Fruit fly (Drosophila melanogaster) whole organism, embryonic: ENCODE data around the gene Pcd.

Experiments used
- Abd-B ChIP-seq: fragments of 200-800 bp; sonication (Bioruptor generic); optimal IDR thresholded peaks from 2 replicates; lab custom pipeline; 2018; ENCODE audit warnings: missing biosample characterization, mild to moderate bottlenecking, missing genetic modification characterization, moderate library complexity
- Blimp-1 ChIP-seq: fragments of 200-800 bp; sonication (Bioruptor generic); optimal IDR thresholded peaks from 3 replicates; lab custom pipeline; 2018; ENCODE audit warnings: missing biosample characterization, missing genetic modification characterization, mild to moderate bottlenecking, moderate library complexity, missing genetic modification reagents
- CG10959 ChIP-seq: fragments of 200-800 bp; sonication (Bioruptor generic); IDR thresholded peaks from 2 replicates; pipeline ENCODE4 v1.3.6; 2022; ENCODE audit warnings: missing biosample characterization, missing genetic modification characterization
- CG11085 ChIP-seq: fragments of 200-800 bp; sonication (Bioruptor generic); IDR thresholded peaks from 2 replicates; pipeline ENCODE4 v1.3.6; 2022; ENCODE audit warnings: missing biosample characterization, missing genetic modification characterization
- CG11504 ChIP-seq: fragments of 200-800 bp; sonication (Bioruptor generic); optimal IDR thresholded peaks from 3 replicates; lab custom pipeline; 2019; ENCODE audit warnings: missing biosample characterization, mild to moderate bottlenecking, missing genetic modification characterization, moderate library complexity
- CG12071 ChIP-seq: fragments of 200-800 bp; sonication (Bioruptor generic); optimal IDR thresholded peaks from 3 replicates; lab custom pipeline; 2018; ENCODE audit warnings: missing biosample characterization, mild to moderate bottlenecking, missing genetic modification characterization
- CG12219 ChIP-seq: fragments of 200-800 bp; sonication (Bioruptor generic); optimal IDR thresholded peaks from 3 replicates; lab custom pipeline; 2018; ENCODE audit warnings: missing biosample characterization, mild to moderate bottlenecking, missing genetic modification characterization
- CG12391 ChIP-seq: fragments of 200-800 bp; sonication (Bioruptor generic); optimal IDR thresholded peaks from 3 replicates; lab custom pipeline; 2018; ENCODE audit warnings: missing biosample characterization, mild to moderate bottlenecking, missing genetic modification characterization, moderate library complexity
- CG13624 ChIP-seq: fragments of 200-800 bp; sonication (Bioruptor generic); optimal IDR thresholded peaks from 2 replicates; lab custom pipeline; 2016; ENCODE audit warnings: missing biosample characterization, missing genetic modification characterization
- CG13775 ChIP-seq: fragments of 200-800 bp; sonication (Bioruptor generic); optimal IDR thresholded peaks from 3 replicates; lab custom pipeline; 2017; ENCODE audit warnings: missing biosample characterization, mild to moderate bottlenecking, missing genetic modification characterization
- CG15269 ChIP-seq: fragments of 200-800 bp; sonication (Bioruptor generic); optimal IDR thresholded peaks from 2 replicates; lab custom pipeline; 2018; ENCODE audit warnings: missing biosample characterization, mild to moderate bottlenecking, missing genetic modification characterization, moderate library complexity
- CG17361 ChIP-seq: fragments of 200-800 bp; sonication (Bioruptor generic); IDR thresholded peaks from 3 replicates; pipeline ENCODE4 v1.3.6; 2022; ENCODE audit warnings: missing biosample characterization, missing genetic modification characterization
- CG17829 ChIP-seq: fragments of 200-800 bp; optimal IDR thresholded peaks from 2 replicates; lab custom pipeline; 2019; ENCODE audit warnings: missing biosample characterization, mild to moderate bottlenecking, missing genetic modification characterization, moderate library complexity
- CG18764 ChIP-seq: fragments of 200-800 bp; sonication (Bioruptor generic); optimal IDR thresholded peaks from 3 replicates; lab custom pipeline; 2016; ENCODE audit warnings: missing biosample characterization, missing genetic modification characterization
- CG2120 ChIP-seq: fragments of 200-800 bp; sonication (Bioruptor generic); optimal IDR thresholded peaks from 3 replicates; lab custom pipeline; 2016; ENCODE audit warnings: missing biosample characterization, missing genetic modification characterization
- CG31388 ChIP-seq: fragments of 200-800 bp; sonication (Bioruptor generic); optimal IDR thresholded peaks from 2 replicates; lab custom pipeline; 2016; ENCODE audit warnings: missing biosample characterization, missing genetic modification characterization
- CG3995 ChIP-seq: fragments of 200-800 bp; sonication (Bioruptor generic); optimal IDR thresholded peaks from 3 replicates; lab custom pipeline; 2016; ENCODE audit warnings: missing biosample characterization, missing genetic modification characterization
- CG4360 ChIP-seq: fragments of 200-800 bp; sonication (Bioruptor generic); IDR thresholded peaks from 2 replicates; pipeline ENCODE4 v1.3.6; 2022; ENCODE audit warnings: missing biosample characterization, missing genetic modification characterization
- CG5245 ChIP-seq: fragments of 200-800 bp; sonication (Bioruptor generic); optimal IDR thresholded peaks from 3 replicates; lab custom pipeline; 2016; ENCODE audit warnings: missing biosample characterization, missing genetic modification characterization
- CG6689 ChIP-seq: fragments of 200-800 bp; sonication (Bioruptor generic); IDR thresholded peaks from 2 replicates; pipeline ENCODE4 v1.3.6; 2022; ENCODE audit warnings: missing biosample characterization, missing genetic modification characterization
- CG7786 ChIP-seq: fragments of 200-800 bp; sonication (Bioruptor generic); optimal IDR thresholded peaks from 2 replicates; lab custom pipeline; 2016; ENCODE audit warnings: missing biosample characterization, missing genetic modification characterization
- CG8281 ChIP-seq: fragments of 200-800 bp; sonication (Bioruptor generic); optimal IDR thresholded peaks from 2 replicates; lab custom pipeline; 2018; ENCODE audit warnings: missing biosample characterization, mild to moderate bottlenecking, missing genetic modification characterization, moderate library complexity
- Doc2 ChIP-seq: fragments of 200-800 bp; sonication (Bioruptor generic); IDR thresholded peaks from 2 replicates; pipeline ENCODE4 v1.3.6; 2022; ENCODE audit warnings: missing biosample characterization, missing genetic modification characterization
- Drgx ChIP-seq: fragments of 200-800 bp; sonication (Bioruptor generic); IDR thresholded peaks from 2 replicates; pipeline ENCODE4 v1.3.6; 2022; ENCODE audit warnings: missing biosample characterization, missing genetic modification characterization
- Hr51 ChIP-seq, 2 experiments: fragments of 200-800 bp; sonication (Bioruptor generic); optimal IDR thresholded peaks; 2 replicates in 1 of 2; 3 replicates in 1 of 2; lab custom pipeline; 2016 to 2018; ENCODE audit warnings: missing biosample characterization in 2 of 2, missing genetic modification characterization in 2 of 2, mild to moderate bottlenecking in 1 of 2, moderate library complexity in 1 of 2
- Mad ChIP-seq: fragments of 200-800 bp; sonication (Bioruptor generic); optimal IDR thresholded peaks from 2 replicates; lab custom pipeline; 2016; ENCODE audit warnings: missing biosample characterization, missing genetic modification characterization
- Myb ChIP-seq: fragments of 200-800 bp; sonication (Bioruptor generic); optimal IDR thresholded peaks from 2 replicates; lab custom pipeline; 2016; ENCODE audit warnings: missing biosample characterization, missing genetic modification characterization
- NFAT ChIP-seq: fragments of 200-800 bp; sonication (Bioruptor generic); IDR thresholded peaks from 2 replicates; pipeline ENCODE4 v1.3.6; 2022; ENCODE audit warnings: missing biosample characterization, missing genetic modification characterization
- Oli ChIP-seq: fragments of 200-800 bp; sonication (Bioruptor generic); optimal IDR thresholded peaks from 2 replicates; lab custom pipeline; 2018; ENCODE audit warnings: missing biosample characterization, mild to moderate bottlenecking, missing genetic modification characterization, moderate library complexity
- PHDP ChIP-seq: fragments of 200-800 bp; sonication (Bioruptor generic); optimal IDR thresholded peaks from 3 replicates; lab custom pipeline; 2018; ENCODE audit warnings: missing biosample characterization, mild to moderate bottlenecking, missing genetic modification characterization, moderate library complexity
- Ptx1 ChIP-seq: fragments of 200-800 bp; sonication (Bioruptor generic); IDR thresholded peaks from 2 replicates; pipeline ENCODE4 v1.3.6; 2022; ENCODE audit warnings: missing biosample characterization, missing genetic modification characterization
- Ssrp ChIP-seq: fragments of 200-800 bp; sonication (Bioruptor generic); optimal IDR thresholded peaks from 2 replicates; lab custom pipeline; 2018; ENCODE audit warnings: missing biosample characterization, mild to moderate bottlenecking, missing genetic modification characterization, moderate library complexity
- ab ChIP-seq: fragments of 200-800 bp; sonication (Bioruptor generic); optimal IDR thresholded peaks from 2 replicates; lab custom pipeline; 2016; ENCODE audit warnings: missing biosample characterization, missing genetic modification characterization
- az2 ChIP-seq: fragments of 200-800 bp; sonication (Bioruptor generic); optimal IDR thresholded peaks from 3 replicates; lab custom pipeline; 2016; ENCODE audit warnings: missing biosample characterization, missing genetic modification characterization
- btn ChIP-seq: fragments of 200-800 bp; sonication (Bioruptor generic); optimal IDR thresholded peaks from 2 replicates; lab custom pipeline; 2016; ENCODE audit warnings: missing biosample characterization, missing genetic modification characterization
- chif ChIP-seq, 2 experiments: fragments of 200-800 bp; sonication (Bioruptor generic); optimal IDR thresholded peaks; 3 replicates each; lab custom pipeline; 2016; ENCODE audit warnings: missing biosample characterization in 2 of 2, missing genetic modification characterization in 2 of 2
- da ChIP-seq: fragments of 200-800 bp; sonication (Bioruptor generic); optimal IDR thresholded peaks from 2 replicates; lab custom pipeline; 2016; ENCODE audit warnings: missing biosample characterization, missing genetic modification characterization
- dmrt99B ChIP-seq: fragments of 200-800 bp; sonication (Bioruptor generic); optimal IDR thresholded peaks from 2 replicates; lab custom pipeline; 2018; ENCODE audit warnings: missing biosample characterization, mild to moderate bottlenecking, missing genetic modification characterization, moderate library complexity
- en ChIP-seq: fragments of 200-800 bp; sonication (Bioruptor generic); optimal IDR thresholded peaks from 2 replicates; lab custom pipeline; 2016; ENCODE audit warnings: missing biosample characterization, missing genetic modification characterization
- lmd ChIP-seq: fragments of 200-800 bp; sonication (Bioruptor generic); IDR thresholded peaks from 2 replicates; pipeline ENCODE4 v1.3.6; 2022; ENCODE audit warnings: missing biosample characterization, missing genetic modification characterization
- lola ChIP-seq, 3 experiments: fragments of >200 bp in 2 of 3; fragments of 200-800 bp in 1 of 3; sonication (Bioruptor generic) in 1 of 3; optimal IDR thresholded peaks; 2 replicates each; lab custom pipeline; 2017 to 2019; ENCODE audit warnings: missing biosample characterization in 3 of 3, missing genetic modification characterization in 3 of 3, mild to moderate bottlenecking in 1 of 3, moderate library complexity in 1 of 3
- nom ChIP-seq: fragments of 200-800 bp; sonication (Bioruptor generic); optimal IDR thresholded peaks from 2 replicates; lab custom pipeline; 2017; ENCODE audit warnings: missing biosample characterization, missing genetic modification characterization, mild to moderate bottlenecking, moderate library complexity, missing genetic modification reagents
- oc ChIP-seq: fragments of 200-800 bp; sonication (Bioruptor generic); optimal IDR thresholded peaks from 2 replicates; lab custom pipeline; 2018; ENCODE audit warnings: missing biosample characterization, mild to moderate bottlenecking, missing genetic modification characterization, moderate library complexity
- sens ChIP-seq: fragments of 200-800 bp; sonication (Bioruptor generic); peaks from one replicate; lab custom pipeline; 2016; ENCODE audit warnings: missing biosample characterization, missing genetic modification characterization
- sim ChIP-seq: fragments of 200-800 bp; sonication (Bioruptor generic); IDR thresholded peaks from 2 replicates; pipeline ENCODE4 v1.3.6; 2022; ENCODE audit warnings: missing biosample characterization, missing genetic modification characterization
- tap ChIP-seq: fragments of 200-800 bp; optimal IDR thresholded peaks from 3 replicates; lab custom pipeline; 2019; ENCODE audit warnings: missing biosample characterization, mild to moderate bottlenecking, missing genetic modification characterization, moderate library complexity
- trem ChIP-seq: fragments of 200-800 bp; optimal IDR thresholded peaks from 3 replicates; lab custom pipeline; 2019; ENCODE audit warnings: missing biosample characterization, mild to moderate bottlenecking, missing genetic modification characterization, moderate library complexity
- unpg ChIP-seq: fragments of 200-800 bp; sonication (Bioruptor generic); optimal IDR thresholded peaks from 3 replicates; lab custom pipeline; 2018; ENCODE audit warnings: missing biosample characterization, mild to moderate bottlenecking, missing genetic modification characterization, moderate library complexity
- vfl ChIP-seq: fragments of 200-800 bp; sonication (Bioruptor generic); optimal IDR thresholded peaks from 2 replicates; lab custom pipeline; 2016; ENCODE audit warnings: missing biosample characterization, missing genetic modification characterization
- vvl ChIP-seq: fragments of 200-800 bp; sonication (Bioruptor generic); IDR thresholded peaks from 2 replicates; pipeline ENCODE4 v1.3.6; 2022; ENCODE audit warnings: missing biosample characterization, missing genetic modification characterization
- zf30C ChIP-seq: fragments of 200-800 bp; sonication (Bioruptor generic); optimal IDR thresholded peaks from 3 replicates; lab custom pipeline; 2018; ENCODE audit warnings: missing biosample characterization, mild to moderate bottlenecking, missing genetic modification characterization

Pcd gene

dm6 chr3R:29690539-29690852, 32.5 kb upstream of the Pcd start:
- peak; percentile 67 for TF ChIP-seq Blimp-1
- peak; percentile 35 for TF ChIP-seq CG12219
- TF ChIP-seq chif (GFP tag; optimal IDR thresholded peaks at IDR 0.05; lab: Kevin White, UChicago), result peak; percentile 4 to 46
- peak; percentile 56; the same call in 1 of the 2 replicates for TF ChIP-seq CG4360 (GFP tag; lab: Robert Waterston, UW)
- TF ChIP-seq oc (tag; lab: Kevin White, UChicago), result peak; percentile 44
- peak in 1 of 3 experiments; percentile 56 for TF ChIP-seq lola (GFP tag; optimal IDR thresholded peaks at IDR 0.05; lab: Kevin White, UChicago)
- TF ChIP-seq unpg (GFP tag; lab: Kevin White, UChicago), result peak; percentile 61
- peak; percentile 32 for TF ChIP-seq CG8281 (tag; lab: Kevin White, UChicago)
- peak; percentile 53 for TF ChIP-seq Ssrp (tag; lab: Kevin White, UChicago)
- TF ChIP-seq CG3995 (GFP tag; lab: Kevin White, UChicago), result no peak
- peak; percentile 0 for TF ChIP-seq CG2120
- peak; percentile 41 for TF ChIP-seq az2 (GFP tag; lab: Kevin White, UChicago)
- TF ChIP-seq Myb (GFP tag; lab: Kevin White, UChicago), result no peak
- peak; percentile 34 for TF ChIP-seq CG13775
- TF ChIP-seq Doc2, result no peak
- TF ChIP-seq CG17361 (GFP tag; lab: Robert Waterston, UW), result 0 out of 3 replicates have a peak, but pooled peaks have one; percentile 25
- peak; percentile 53 for TF ChIP-seq zf30C (GFP tag; lab: Kevin White, UChicago)
- peak; percentile 74 for TF ChIP-seq vvl (GFP tag; lab: Robert Waterston, UW)
- 0 out of 2 replicates have a peak, but pooled peaks have one; percentile 29 for TF ChIP-seq Drgx
- peak; percentile 51 for TF ChIP-seq Abd-B
- TF ChIP-seq CG18764 (GFP tag; lab: Kevin White, UChicago), result no peak
- TF ChIP-seq CG13624 (GFP tag; lab: Kevin White, UChicago), result peak; percentile 26
- peak; percentile 53 for TF ChIP-seq Oli (tag; lab: Kevin White, UChicago)
- TF ChIP-seq CG17829 (tag; lab: Kevin White, UChicago), result peak; percentile 41
- no peak for TF ChIP-seq ab
- no peak for TF ChIP-seq NFAT (GFP tag; lab: Robert Waterston, UW)
- peak; percentile 62 for TF ChIP-seq CG5245
- no peak for TF ChIP-seq nom (GFP tag; lab: Kevin White, UChicago)
- peak; percentile 39; the same call in 1 of the 2 replicates for TF ChIP-seq lmd (GFP tag; lab: Robert Waterston, UW)
- peak; percentile 61 for TF ChIP-seq CG12391
- TF ChIP-seq Ptx1 (GFP tag; lab: Robert Waterston, UW), result peak; percentile 29; the same call in 1 of the 2 replicates
- 0 out of 2 replicates have a peak, but pooled peaks have one; percentile 44 for TF ChIP-seq sim (GFP tag; lab: Robert Waterston, UW)
- TF ChIP-seq CG10959 (GFP tag; lab: Robert Waterston, UW), result 0 out of 2 replicates have a peak, but pooled peaks have one; percentile 16
- no peak for TF ChIP-seq btn (GFP tag; lab: Kevin White, UChicago)
- peak; percentile 20 for TF ChIP-seq CG7786 (GFP tag; lab: Kevin White, UChicago)
- TF ChIP-seq en (GFP tag; lab: Kevin White, UChicago), result peak; percentile 16
- no peak for TF ChIP-seq vfl
- TF ChIP-seq da (GFP tag; lab: Kevin White, UChicago), result no peak
- TF ChIP-seq Mad (GFP tag; lab: Kevin White, UChicago), result no peak
- TF ChIP-seq CG11504, result peak; percentile 71
- peak; percentile 32 for TF ChIP-seq tap (tag; lab: Kevin White, UChicago)
- TF ChIP-seq PHDP, result peak; percentile 64
- peak; percentile 37 for TF ChIP-seq CG15269 (tag; lab: Kevin White, UChicago)
- peak; percentile 39 for TF ChIP-seq trem (tag; lab: Kevin White, UChicago)
- peak; percentile 9 for TF ChIP-seq CG12071 (GFP tag; lab: Kevin White, UChicago)
- no peak for TF ChIP-seq CG31388 (GFP tag; lab: Kevin White, UChicago)
- TF ChIP-seq sens (GFP tag; lab: Kevin White, UChicago), result peak; percentile 95
- no peak for TF ChIP-seq CG11085 (GFP tag; lab: Robert Waterston, UW)
- TF ChIP-seq dmrt99B (tag; lab: Kevin White, UChicago), result peak; percentile 81
- TF ChIP-seq CG6689 (GFP tag; lab: Robert Waterston, UW), result peak; percentile 29; the same call in 1 of the 2 replicates
- peak in 1 of 2 experiments; percentile 55 for TF ChIP-seq Hr51 (GFP tag; optimal IDR thresholded peaks at IDR 0.05; lab: Kevin White, UChicago)
